Worm (Caenorhabditis elegans) whole organism, early embryonic: ENCODE data around the gene W09B6.4.

ENCODE experiments used
- hnd-1 ChIP-seq: sonication (generic microtip); optimal IDR thresholded peaks from 2 replicates; lab custom pipeline; 2016; ENCODE audit warnings: missing genetic modification characterization, missing compliant biosample characterization
- pes-1 ChIP-seq: fragments of 200-800 bp; sonication (Bioruptor generic); IDR thresholded peaks from 2 replicates; pipeline ENCODE4 v1.3.6; 2022; ENCODE audit warnings: missing genetic modification reagents, missing genetic modification characterization, missing compliant biosample characterization

ce11 chrII:1151810-1152209, 11.2 kb upstream of the W09B6.4 start:
- no peak for TF ChIP-seq hnd-1
- TF ChIP-seq pes-1 (GFP tag; lab: Robert Waterston, UW): no peak
